Fruit fly (Drosophila melanogaster) whole organism, embryonic: Measurements from ENCODE around the gene CG18262.

Experiments used
- Atf-2 ChIP-seq: fragments of 200-800 bp; sonication (Bioruptor generic); optimal IDR thresholded peaks from 2 replicates; lab custom pipeline; 2016; ENCODE audit warnings: missing biosample characterization, missing genetic modification characterization
- B-H1 ChIP-seq: fragments of 200-800 bp; sonication (Bioruptor generic); IDR thresholded peaks from 3 replicates; pipeline ENCODE4 v1.3.6; 2022; ENCODE audit warnings: missing biosample characterization, missing genetic modification characterization
- CG1024 ChIP-seq: fragments of 200-800 bp; sonication (Bioruptor generic); IDR thresholded peaks from 2 replicates; pipeline ENCODE4 v1.3.6; 2022; ENCODE audit warnings: missing biosample characterization, missing genetic modification characterization
- CG10462 ChIP-seq: fragments of 200-800 bp; sonication (Bioruptor generic); optimal IDR thresholded peaks from 2 replicates; lab custom pipeline; 2016; ENCODE audit warnings: missing biosample characterization, missing genetic modification characterization
- CG11456 ChIP-seq: fragments of 200-800 bp; sonication (Bioruptor generic); IDR thresholded peaks from 3 replicates; pipeline ENCODE4 v1.3.6; 2022; ENCODE audit warnings: missing biosample characterization, missing genetic modification characterization
- CG12219 ChIP-seq: fragments of 200-800 bp; sonication (Bioruptor generic); optimal IDR thresholded peaks from 3 replicates; lab custom pipeline; 2018; ENCODE audit warnings: missing biosample characterization, mild to moderate bottlenecking, missing genetic modification characterization
- CG12391 ChIP-seq: fragments of 200-800 bp; sonication (Bioruptor generic); optimal IDR thresholded peaks from 3 replicates; lab custom pipeline; 2018; ENCODE audit warnings: missing biosample characterization, mild to moderate bottlenecking, missing genetic modification characterization, moderate library complexity
- CG13624 ChIP-seq: fragments of 200-800 bp; sonication (Bioruptor generic); optimal IDR thresholded peaks from 2 replicates; lab custom pipeline; 2016; ENCODE audit warnings: missing biosample characterization, missing genetic modification characterization
- CG14014 ChIP-seq: fragments of 200-800 bp; sonication (Bioruptor generic); IDR thresholded peaks from 2 replicates; pipeline ENCODE4 v1.3.6; 2022; ENCODE audit warnings: missing biosample characterization, missing genetic modification characterization
- CG14710 ChIP-seq: fragments of 200-800 bp; sonication (Bioruptor generic); optimal IDR thresholded peaks from 3 replicates; lab custom pipeline; 2019; ENCODE audit warnings: missing biosample characterization, mild to moderate bottlenecking, missing genetic modification characterization, moderate library complexity
- CG15269 ChIP-seq: fragments of 200-800 bp; sonication (Bioruptor generic); optimal IDR thresholded peaks from 2 replicates; lab custom pipeline; 2018; ENCODE audit warnings: missing biosample characterization, mild to moderate bottlenecking, missing genetic modification characterization, moderate library complexity
- CG1529 ChIP-seq: fragments of 200-800 bp; sonication (Bioruptor generic); optimal IDR thresholded peaks from 3 replicates; lab custom pipeline; 2018; ENCODE audit warnings: missing biosample characterization, missing genetic modification characterization
- CG17359 ChIP-seq: fragments of 200-800 bp; sonication (Bioruptor generic); optimal IDR thresholded peaks from 3 replicates; lab custom pipeline; 2018; ENCODE audit warnings: missing biosample characterization, mild to moderate bottlenecking, missing genetic modification characterization, moderate library complexity
- CG17912 ChIP-seq: fragments of 200-800 bp; sonication (Bioruptor generic); optimal IDR thresholded peaks from 2 replicates; lab custom pipeline; 2018; ENCODE audit warnings: missing biosample characterization, mild to moderate bottlenecking, missing genetic modification characterization
- CG2199 ChIP-seq: fragments of 200-800 bp; sonication (Bioruptor generic); IDR thresholded peaks from 3 replicates; pipeline ENCODE4 v1.3.6; 2022; ENCODE audit warnings: missing biosample characterization, missing genetic modification characterization
- CG31388 ChIP-seq: fragments of 200-800 bp; sonication (Bioruptor generic); optimal IDR thresholded peaks from 2 replicates; lab custom pipeline; 2016; ENCODE audit warnings: missing biosample characterization, missing genetic modification characterization
- CG32767 ChIP-seq: fragments of 200-800 bp; sonication (Bioruptor generic); IDR thresholded peaks from 2 replicates; pipeline ENCODE4 v1.3.6; 2022; ENCODE audit warnings: missing biosample characterization, missing genetic modification characterization
- CG3847 ChIP-seq: fragments of 200-800 bp; sonication (Bioruptor generic); IDR thresholded peaks from 2 replicates; pipeline ENCODE4 v1.3.6; 2022; ENCODE audit warnings: missing biosample characterization, missing genetic modification characterization
- CG42726 ChIP-seq: fragments of 200-800 bp; sonication (Bioruptor generic); IDR thresholded peaks from 2 replicates; pipeline ENCODE4 v1.3.6; 2022; ENCODE audit warnings: missing biosample characterization, missing genetic modification characterization; ENCODE audit not compliant: partially characterized antibody
- CG4404 ChIP-seq: fragments of 200-800 bp; sonication (Bioruptor generic); IDR thresholded peaks from 2 replicates; pipeline ENCODE4 v1.3.6; 2022; ENCODE audit warnings: missing biosample characterization, missing genetic modification characterization
- CG5180 ChIP-seq: fragments of 200-800 bp; sonication (Bioruptor generic); optimal IDR thresholded peaks from 3 replicates; lab custom pipeline; 2017; ENCODE audit warnings: missing biosample characterization, missing genetic modification characterization, mild to moderate bottlenecking, moderate library complexity, missing genetic modification reagents
- CG6765 ChIP-seq: fragments of 200-800 bp; sonication (Bioruptor generic); optimal IDR thresholded peaks from 3 replicates; lab custom pipeline; 2017; ENCODE audit warnings: missing biosample characterization, mild to moderate bottlenecking, missing genetic modification characterization
- CG7928 ChIP-seq: fragments of 200-800 bp; sonication (Bioruptor generic); optimal IDR thresholded peaks from 2 replicates; lab custom pipeline; 2017; ENCODE audit warnings: missing biosample characterization, mild to moderate bottlenecking, missing genetic modification characterization
- CG8281 ChIP-seq: fragments of 200-800 bp; sonication (Bioruptor generic); optimal IDR thresholded peaks from 2 replicates; lab custom pipeline; 2018; ENCODE audit warnings: missing biosample characterization, mild to moderate bottlenecking, missing genetic modification characterization, moderate library complexity
- CG8765 ChIP-seq: fragments of 200-800 bp; sonication (Bioruptor generic); IDR thresholded peaks from 2 replicates; pipeline ENCODE4 v1.3.6; 2022; ENCODE audit warnings: missing biosample characterization, missing genetic modification characterization
- Dref ChIP-seq: fragments of 200-800 bp; sonication (Bioruptor generic); IDR thresholded peaks from 2 replicates; pipeline ENCODE4 v1.3.6; 2022; ENCODE audit warnings: missing biosample characterization, missing genetic modification characterization
- ERR ChIP-seq: fragments of 200-800 bp; sonication (Bioruptor generic); optimal IDR thresholded peaks from 2 replicates; lab custom pipeline; 2016; ENCODE audit warnings: missing biosample characterization, missing genetic modification characterization
- HmgD ChIP-seq: fragments of 200-800 bp; sonication (Bioruptor generic); optimal IDR thresholded peaks from 3 replicates; lab custom pipeline; 2016; ENCODE audit warnings: missing biosample characterization, missing genetic modification characterization
- MBD-R2 ChIP-seq: fragments of 200-800 bp; sonication (Bioruptor generic); IDR thresholded peaks from 2 replicates; pipeline ENCODE4 v1.3.6; 2022; ENCODE audit warnings: missing biosample characterization, missing genetic modification characterization
- MESR4 ChIP-seq: fragments of 200-800 bp; sonication (Bioruptor generic); optimal IDR thresholded peaks from 2 replicates; lab custom pipeline; 2018; ENCODE audit warnings: missing biosample characterization, mild to moderate bottlenecking, missing genetic modification characterization, moderate library complexity
- NfI ChIP-seq: fragments of 200-800 bp; sonication (Bioruptor generic); optimal IDR thresholded peaks from 3 replicates; lab custom pipeline; 2018; ENCODE audit warnings: missing biosample characterization, mild to moderate bottlenecking, missing genetic modification characterization, moderate library complexity
- Ravus ChIP-seq: fragments of 200-800 bp; sonication (Bioruptor generic); IDR thresholded peaks from 2 replicates; pipeline ENCODE4 v1.3.6; 2022; ENCODE audit warnings: missing biosample characterization, missing genetic modification characterization
- ab ChIP-seq: fragments of 200-800 bp; sonication (Bioruptor generic); optimal IDR thresholded peaks from 2 replicates; lab custom pipeline; 2016; ENCODE audit warnings: missing biosample characterization, missing genetic modification characterization
- ato ChIP-seq: fragments of 200-800 bp; sonication (Bioruptor generic); IDR thresholded peaks from 2 replicates; pipeline ENCODE4 v1.3.6; 2022; ENCODE audit warnings: missing biosample characterization, missing genetic modification characterization; ENCODE audit not compliant: partially characterized antibody
- bab2 ChIP-seq: fragments of 200-800 bp; sonication (Bioruptor generic); optimal IDR thresholded peaks from 2 replicates; lab custom pipeline; 2016; ENCODE audit warnings: missing biosample characterization, missing genetic modification characterization
- bbx ChIP-seq: fragments of 200-800 bp; sonication (Bioruptor generic); IDR thresholded peaks from 2 replicates; pipeline ENCODE4 v1.3.6; 2022; ENCODE audit warnings: missing biosample characterization, missing genetic modification characterization; ENCODE audit not compliant: partially characterized antibody
- chif ChIP-seq, 2 experiments: fragments of 200-800 bp; sonication (Bioruptor generic); optimal IDR thresholded peaks; 3 replicates each; lab custom pipeline; 2016; ENCODE audit warnings: missing biosample characterization in 2 of 2, missing genetic modification characterization in 2 of 2
- danr ChIP-seq: fragments of 200-800 bp; sonication (Bioruptor generic); IDR thresholded peaks from 2 replicates; pipeline ENCODE4 v1.3.6; 2022; ENCODE audit warnings: missing biosample characterization, missing genetic modification characterization
- dysf ChIP-seq: fragments of 200-800 bp; sonication (Bioruptor generic); IDR thresholded peaks from 3 replicates; pipeline ENCODE4 v1.3.6; 2022; ENCODE audit warnings: missing biosample characterization, missing genetic modification characterization
- gcm ChIP-seq: fragments of 200-800 bp; sonication (Bioruptor generic); optimal IDR thresholded peaks from 2 replicates; lab custom pipeline; 2019; ENCODE audit warnings: missing biosample characterization, mild to moderate bottlenecking, missing genetic modification characterization, moderate library complexity
- insv ChIP-seq, 2 experiments: fragments of 200-800 bp; sonication (Bioruptor generic); optimal IDR thresholded peaks; 3 replicates each; lab custom pipeline; 2016 to 2018; ENCODE audit warnings: missing biosample characterization in 2 of 2, missing genetic modification characterization in 2 of 2
- onecut ChIP-seq: fragments of 200-800 bp; sonication (Bioruptor generic); IDR thresholded peaks from 2 replicates; pipeline ENCODE4 v1.3.6; 2022; ENCODE audit warnings: missing biosample characterization, missing genetic modification characterization
- pho ChIP-seq: fragments of 200-800 bp; sonication (Bioruptor generic); optimal IDR thresholded peaks from 2 replicates; lab custom pipeline; 2016; ENCODE audit warnings: missing biosample characterization, missing genetic modification characterization
- pum ChIP-seq: fragments of 200-800 bp; sonication (Bioruptor generic); optimal IDR thresholded peaks from 2 replicates; lab custom pipeline; 2016; ENCODE audit warnings: missing biosample characterization, missing genetic modification characterization
- sd ChIP-seq: fragments of 200-800 bp; sonication (Bioruptor generic); optimal IDR thresholded peaks from 3 replicates; lab custom pipeline; 2018; ENCODE audit warnings: missing biosample characterization, mild to moderate bottlenecking, missing genetic modification characterization, moderate library complexity
- sens ChIP-seq: fragments of 200-800 bp; sonication (Bioruptor generic); peaks from one replicate; lab custom pipeline; 2016; ENCODE audit warnings: missing biosample characterization, missing genetic modification characterization
- sima ChIP-seq: fragments of 200-800 bp; sonication (Bioruptor generic); optimal IDR thresholded peaks from 2 replicates; lab custom pipeline; 2016; ENCODE audit warnings: missing biosample characterization, missing genetic modification characterization
- sqz ChIP-seq: fragments of 200-800 bp; sonication (Bioruptor generic); optimal IDR thresholded peaks from 3 replicates; lab custom pipeline; 2018; ENCODE audit warnings: missing biosample characterization, mild to moderate bottlenecking, missing genetic modification characterization
- tin ChIP-seq: fragments of 200-800 bp; sonication (Bioruptor generic); optimal IDR thresholded peaks from 3 replicates; lab custom pipeline; 2016; ENCODE audit warnings: missing biosample characterization, missing genetic modification characterization
- tna ChIP-seq: fragments of 200-800 bp; sonication (Bioruptor generic); IDR thresholded peaks from 2 replicates; pipeline ENCODE4 v1.3.6; 2022; ENCODE audit warnings: missing biosample characterization, missing genetic modification characterization; ENCODE audit not compliant: partially characterized antibody

The CG18262 gene

dm6 chrX:8152077-8152476 is 671 bp upstream of the CG18262 start, which contains the start of gene Gbeta5:
Gene Gbeta5 (minus strand): TSS chrX:8152275.
- TF ChIP-seq CG11456 (no peak), CG14710 (tag; lab: Kevin White, UChicago) (peak; percentile 17), CG12219 (GFP tag; lab: Kevin White, UChicago) (no peak), CG3847 (GFP tag; lab: Robert Waterston, UW) (no peak), CG13624 (no peak), sima (no peak), Ravus (GFP tag; lab: Robert Waterston, UW) (no peak), insv (GFP tag; optimal IDR thresholded peaks at IDR 0.05; lab: Kevin White, UChicago) (peak in 1 of 2 experiments; percentile 83), CG10462 (GFP tag; lab: Kevin White, UChicago) (peak; percentile 17), CG32767 (GFP tag; lab: Robert Waterston, UW) (peak; percentile 70; the same call in 1 of the 2 replicates), MBD-R2 (GFP tag; lab: Robert Waterston, UW) (0 out of 2 replicates have a peak, but pooled peaks have one; percentile 8), MESR4 (GFP tag; lab: Kevin White, UChicago) (peak; percentile 66), bbx (GFP tag; lab: Robert Waterston, UW) (peak; percentile 14; the same call in 1 of the 2 replicates), sens (GFP tag; lab: Kevin White, UChicago) (peak; percentile 15), Dref (GFP tag; lab: Robert Waterston, UW) (peak; percentile 49), onecut (GFP tag; lab: Robert Waterston, UW) (peak; percentile 53), CG1529 (GFP tag; lab: Kevin White, UChicago) (no peak)

- TF ChIP-seq ERR (GFP tag; lab: Kevin White, UChicago) (no peak), CG6765 (GFP tag; lab: Kevin White, UChicago) (peak; percentile 30), pum (GFP tag; lab: Kevin White, UChicago) (peak; percentile 64), CG4404 (GFP tag; lab: Robert Waterston, UW) (peak; percentile 66), tna (GFP tag; lab: Robert Waterston, UW) (no peak), CG7928 (GFP tag; lab: Kevin White, UChicago) (peak; percentile 28), CG17912 (GFP tag; lab: Kevin White, UChicago) (peak; percentile 16), tin (GFP tag; lab: Kevin White, UChicago) (peak; percentile 68), NfI (GFP tag; lab: Kevin White, UChicago) (peak; percentile 80), CG1024 (GFP tag; lab: Robert Waterston, UW) (peak; percentile 27; the same call in 1 of the 2 replicates), dysf (GFP tag; lab: Robert Waterston, UW) (peak; percentile 88), gcm (GFP tag; lab: Kevin White, UChicago) (peak; percentile 40), bab2 (peak; percentile 74), CG17359 (tag; lab: Kevin White, UChicago) (peak; percentile 60), CG15269 (peak; percentile 76), CG42726 (no peak), CG14014 (GFP tag; lab: Robert Waterston, UW) (peak; percentile 73), chif (GFP tag; optimal IDR thresholded peaks at IDR 0.05; lab: Kevin White, UChicago) (peak; percentile 55 to 61), CG8281 (tag; lab: Kevin White, UChicago) (peak; percentile 11), HmgD (GFP tag; lab: Kevin White, UChicago) (no peak), bbx (GFP tag; lab: Robert Waterston, UW) (no peak), CG12391 (tag; lab: Kevin White, UChicago) (peak; percentile 83), CG2199 (peak; percentile 68; the same call in 1 of the 3 replicates), sqz (GFP tag; lab: Kevin White, UChicago) (no peak), Atf-2 (GFP tag; lab: Kevin White, UChicago) (peak; percentile 23), ato (GFP tag; lab: Robert Waterston, UW) (no peak), CG5180 (GFP tag; lab: Kevin White, UChicago) (no peak), danr (GFP tag; lab: Robert Waterston, UW) (no peak), B-H1 (GFP tag; lab: Robert Waterston, UW) (peak; percentile 59), sd (tag; lab: Kevin White, UChicago) (no peak), CG31388 (GFP tag; lab: Kevin White, UChicago) (no peak), CG8765 (GFP tag; lab: Robert Waterston, UW) (peak; percentile 29; the same call in 1 of the 2 replicates), ab (no peak), pho (GFP tag; lab: Kevin White, UChicago) (peak; percentile 77)
Observed at dm6 chrX:8157294-8157693, 4.5 kb downstream of the CG18262 start, which contains the start of the genes Traf6 and GIIIspla2. Gene Traf6 (minus strand): TSS chrX:8157386. Gene GIIIspla2 (plus strand): TSS chrX:8157628.
